Fruit fly (Drosophila melanogaster) whole organism, embryonic: ENCODE data around the gene CG6470.
A peak's percentile ranks its signal among the peaks of the same experiment; 100 is the strongest.

Experiments used
- Antp ChIP-seq: fragments of 200-800 bp; sonication (Bioruptor generic); optimal IDR thresholded peaks from 3 replicates; lab custom pipeline; 2016; ENCODE audit warnings: missing biosample characterization, missing genetic modification characterization
- BEAF-32 ChIP-seq: fragments of 200-800 bp; sonication (Bioruptor generic); optimal IDR thresholded peaks from 3 replicates; lab custom pipeline; 2017; ENCODE audit warnings: missing biosample characterization, missing genetic modification characterization, mild to moderate bottlenecking, moderate library complexity, missing genetic modification reagents
- CG10959 ChIP-seq: fragments of 200-800 bp; sonication (Bioruptor generic); IDR thresholded peaks from 2 replicates; pipeline ENCODE4 v1.3.6; 2022; ENCODE audit warnings: missing biosample characterization, missing genetic modification characterization
- CG11695 ChIP-seq: fragments of 200-800 bp; sonication (Bioruptor generic); IDR thresholded peaks from 3 replicates; pipeline ENCODE4 v1.3.6; 2022; ENCODE audit warnings: missing biosample characterization, missing genetic modification characterization
- CG13123 ChIP-seq: fragments of 200-800 bp; sonication (Bioruptor generic); optimal IDR thresholded peaks from 2 replicates; lab custom pipeline; 2016; ENCODE audit warnings: missing biosample characterization, missing genetic modification characterization
- CG13424 ChIP-seq: fragments of 200-800 bp; sonication (Bioruptor generic); optimal IDR thresholded peaks from 2 replicates; lab custom pipeline; 2019; ENCODE audit warnings: missing biosample characterization, mild to moderate bottlenecking, missing genetic modification characterization, moderate library complexity
- CG15696 ChIP-seq: fragments of 200-800 bp; sonication (Bioruptor generic); optimal IDR thresholded peaks from 2 replicates; lab custom pipeline; 2019; ENCODE audit warnings: missing biosample characterization, mild to moderate bottlenecking, missing genetic modification characterization, moderate library complexity
- CG1602 ChIP-seq: fragments of 200-800 bp; sonication (Bioruptor generic); optimal IDR thresholded peaks from 3 replicates; lab custom pipeline; 2016; ENCODE audit warnings: missing biosample characterization, missing genetic modification characterization
- CG16815 ChIP-seq: fragments of 200-800 bp; sonication (Bioruptor generic); optimal IDR thresholded peaks from 3 replicates; lab custom pipeline; 2017; ENCODE audit warnings: missing biosample characterization, mild to moderate bottlenecking, missing genetic modification characterization
- CG17385 ChIP-seq: fragments of 200-800 bp; sonication (Bioruptor generic); optimal IDR thresholded peaks from 3 replicates; lab custom pipeline; 2018; ENCODE audit warnings: missing biosample characterization, mild to moderate bottlenecking, missing genetic modification characterization
- CG17912 ChIP-seq: fragments of 200-800 bp; sonication (Bioruptor generic); optimal IDR thresholded peaks from 2 replicates; lab custom pipeline; 2018; ENCODE audit warnings: missing biosample characterization, mild to moderate bottlenecking, missing genetic modification characterization
- CG18476 ChIP-seq: fragments of 200-800 bp; sonication (Bioruptor generic); optimal IDR thresholded peaks from 2 replicates; lab custom pipeline; 2016; ENCODE audit warnings: missing biosample characterization, mild to moderate bottlenecking, missing genetic modification characterization
- CG2875 ChIP-seq: fragments of 200-800 bp; sonication (Bioruptor generic); optimal IDR thresholded peaks from 2 replicates; lab custom pipeline; 2017; ENCODE audit warnings: missing biosample characterization, mild to moderate bottlenecking, missing genetic modification characterization, missing genetic modification reagents
- CG3065 ChIP-seq: fragments of 200-800 bp; sonication (Bioruptor generic); optimal IDR thresholded peaks from 2 replicates; lab custom pipeline; 2016; ENCODE audit warnings: missing biosample characterization, missing genetic modification characterization
- CG31388 ChIP-seq: fragments of 200-800 bp; sonication (Bioruptor generic); optimal IDR thresholded peaks from 2 replicates; lab custom pipeline; 2016; ENCODE audit warnings: missing biosample characterization, missing genetic modification characterization
- CG4404 ChIP-seq: fragments of 200-800 bp; sonication (Bioruptor generic); IDR thresholded peaks from 2 replicates; pipeline ENCODE4 v1.3.6; 2022; ENCODE audit warnings: missing biosample characterization, missing genetic modification characterization
- CG7271 ChIP-seq: fragments of 200-800 bp; sonication (Bioruptor generic); optimal IDR thresholded peaks from 2 replicates; lab custom pipeline; 2018; ENCODE audit warnings: missing biosample characterization, mild to moderate bottlenecking, missing genetic modification characterization, moderate library complexity
- CG7745 ChIP-seq: fragments of 200-800 bp; sonication (Bioruptor generic); optimal IDR thresholded peaks from 2 replicates; lab custom pipeline; 2018; ENCODE audit warnings: missing biosample characterization, mild to moderate bottlenecking, missing genetic modification characterization, moderate library complexity
- CG7928 ChIP-seq: fragments of 200-800 bp; sonication (Bioruptor generic); optimal IDR thresholded peaks from 2 replicates; lab custom pipeline; 2017; ENCODE audit warnings: missing biosample characterization, mild to moderate bottlenecking, missing genetic modification characterization
- CG8388 ChIP-seq: fragments of 200-800 bp; sonication (Bioruptor generic); optimal IDR thresholded peaks from 2 replicates; lab custom pipeline; 2019; ENCODE audit warnings: missing biosample characterization, mild to moderate bottlenecking, missing genetic modification characterization, moderate library complexity
- CG9215 ChIP-seq: fragments of 200-800 bp; sonication (Bioruptor generic); IDR thresholded peaks from 2 replicates; pipeline ENCODE4 v1.3.6; 2022; ENCODE audit warnings: missing biosample characterization, missing genetic modification characterization
- Dek ChIP-seq: fragments of 200-800 bp; sonication (Bioruptor generic); optimal IDR thresholded peaks from 3 replicates; lab custom pipeline; 2019; ENCODE audit warnings: missing biosample characterization, mild to moderate bottlenecking, missing genetic modification characterization, moderate library complexity
- Eip74EF ChIP-seq, 2 experiments: fragments of 200-800 bp in 1 of 2; fragments of >200 bp in 1 of 2; sonication (Bioruptor generic) in 1 of 2; optimal IDR thresholded peaks; 2 replicates each; lab custom pipeline; 2017 to 2019; ENCODE audit warnings: missing biosample characterization in 2 of 2, missing genetic modification characterization in 2 of 2, mild to moderate bottlenecking in 1 of 2, moderate library complexity in 1 of 2
- HLH54F ChIP-seq: fragments of 200-800 bp; sonication (Bioruptor generic); optimal IDR thresholded peaks from 3 replicates; lab custom pipeline; 2016; ENCODE audit warnings: missing biosample characterization, missing genetic modification characterization
- Lhr ChIP-seq: fragments of 200-800 bp; sonication (Bioruptor generic); optimal IDR thresholded peaks from 3 replicates; lab custom pipeline; 2017; ENCODE audit warnings: mild to moderate bottlenecking, missing biosample characterization, missing genetic modification reagents, missing genetic modification characterization
- Mes4 ChIP-seq: fragments of 200-800 bp; sonication (Bioruptor generic); optimal IDR thresholded peaks from 2 replicates; lab custom pipeline; 2016; ENCODE audit warnings: missing biosample characterization, missing genetic modification characterization
- NFAT ChIP-seq: fragments of 200-800 bp; sonication (Bioruptor generic); IDR thresholded peaks from 2 replicates; pipeline ENCODE4 v1.3.6; 2022; ENCODE audit warnings: missing biosample characterization, missing genetic modification characterization
- Neu2 ChIP-seq: fragments of 200-800 bp; sonication (Bioruptor generic); optimal IDR thresholded peaks from 3 replicates; lab custom pipeline; 2016; ENCODE audit warnings: missing biosample characterization, missing genetic modification characterization, borderline replicate concordance
- Nf-YA ChIP-seq: fragments of 200-800 bp; sonication (Bioruptor generic); IDR thresholded peaks from 2 replicates; pipeline ENCODE4 v1.3.6; 2022; ENCODE audit warnings: missing biosample characterization, missing genetic modification characterization
- Poxn ChIP-seq: fragments of 200-800 bp; sonication (Bioruptor generic); IDR thresholded peaks from 2 replicates; pipeline ENCODE4 v1.3.6; 2022; ENCODE audit warnings: missing biosample characterization, missing genetic modification characterization
- br ChIP-seq: fragments of >200 bp; optimal IDR thresholded peaks from 2 replicates; lab custom pipeline; 2017
- cad ChIP-seq: fragments of >200 bp; optimal IDR thresholded peaks from 2 replicates; lab custom pipeline; 2017; ENCODE audit warnings: missing biosample characterization, missing genetic modification characterization
- cg ChIP-seq: fragments of 200-800 bp; sonication (Bioruptor generic); optimal IDR thresholded peaks from 3 replicates; lab custom pipeline; 2019; ENCODE audit warnings: missing biosample characterization, mild to moderate bottlenecking, missing genetic modification characterization, moderate library complexity
- croc ChIP-seq: fragments of 200-800 bp; sonication (Bioruptor generic); conservative IDR thresholded peaks from 3 replicates; pipeline ENCODE4 v1.3.6; 2022; ENCODE audit warnings: missing biosample characterization, missing genetic modification characterization
- danr ChIP-seq: fragments of 200-800 bp; sonication (Bioruptor generic); IDR thresholded peaks from 2 replicates; pipeline ENCODE4 v1.3.6; 2022; ENCODE audit warnings: missing biosample characterization, missing genetic modification characterization
- dm ChIP-seq: fragments of 200-800 bp; sonication (Bioruptor generic); optimal IDR thresholded peaks from 3 replicates; lab custom pipeline; 2016; ENCODE audit warnings: missing biosample characterization, missing genetic modification characterization
- ems ChIP-seq: fragments of 200-800 bp; sonication (Bioruptor generic); optimal IDR thresholded peaks from 3 replicates; lab custom pipeline; 2016; ENCODE audit warnings: missing biosample characterization, missing genetic modification characterization
- eyg ChIP-seq: fragments of 200-800 bp; sonication (Bioruptor generic); optimal IDR thresholded peaks from 3 replicates; lab custom pipeline; 2016; ENCODE audit warnings: missing biosample characterization, missing genetic modification characterization
- gsb ChIP-seq: fragments of 200-800 bp; sonication (Bioruptor generic); IDR thresholded peaks from 2 replicates; pipeline ENCODE4 v1.3.6; 2022; ENCODE audit warnings: missing biosample characterization, missing genetic modification characterization
- gt ChIP-seq: fragments of 200-800 bp; sonication (Bioruptor generic); IDR thresholded peaks from 2 replicates; pipeline ENCODE4 v1.3.6; 2022; ENCODE audit warnings: missing biosample characterization, missing genetic modification characterization
- hth ChIP-seq: fragments of >200 bp; optimal IDR thresholded peaks from 2 replicates; lab custom pipeline; 2017; ENCODE audit warnings: inconsistent platforms
- insv ChIP-seq, 2 experiments: fragments of 200-800 bp; sonication (Bioruptor generic); optimal IDR thresholded peaks; 3 replicates each; lab custom pipeline; 2016 to 2018; ENCODE audit warnings: missing biosample characterization in 2 of 2, missing genetic modification characterization in 2 of 2
- kah ChIP-seq: fragments of 200-800 bp; sonication (Bioruptor generic); optimal IDR thresholded peaks from 2 replicates; lab custom pipeline; 2018; ENCODE audit warnings: missing biosample characterization, mild to moderate bottlenecking, missing genetic modification characterization
- kni ChIP-seq: fragments of 200-800 bp; sonication (Bioruptor generic); optimal IDR thresholded peaks from 3 replicates; lab custom pipeline; 2017; ENCODE audit warnings: mild to moderate bottlenecking, missing biosample characterization, missing genetic modification reagents, missing genetic modification characterization
- pho ChIP-seq: fragments of 200-800 bp; sonication (Bioruptor generic); optimal IDR thresholded peaks from 2 replicates; lab custom pipeline; 2016; ENCODE audit warnings: missing biosample characterization, missing genetic modification characterization
- pros ChIP-seq: fragments of 200-800 bp; sonication (Bioruptor generic); optimal IDR thresholded peaks from 3 replicates; lab custom pipeline; 2019; ENCODE audit warnings: missing biosample characterization, mild to moderate bottlenecking, missing genetic modification characterization, moderate library complexity
- salm ChIP-seq: fragments of 200-800 bp; sonication (Bioruptor generic); optimal IDR thresholded peaks from 2 replicates; lab custom pipeline; 2018; ENCODE audit warnings: missing biosample characterization, mild to moderate bottlenecking, missing genetic modification characterization
- so ChIP-seq: fragments of 200-800 bp; sonication (Bioruptor generic); IDR thresholded peaks from 3 replicates; pipeline ENCODE4 v1.3.6; 2022; ENCODE audit warnings: missing biosample characterization, missing genetic modification characterization
- stwl ChIP-seq: fragments of 200-800 bp; sonication (Bioruptor generic); optimal IDR thresholded peaks from 3 replicates; lab custom pipeline; 2018; ENCODE audit warnings: missing biosample characterization, mild to moderate bottlenecking, missing genetic modification characterization, moderate library complexity
- tin ChIP-seq: fragments of 200-800 bp; sonication (Bioruptor generic); optimal IDR thresholded peaks from 3 replicates; lab custom pipeline; 2016; ENCODE audit warnings: missing biosample characterization, missing genetic modification characterization
- ttk ChIP-seq: fragments of 200-800 bp; sonication (Bioruptor generic); IDR thresholded peaks from 2 replicates; pipeline ENCODE4 v2.1.2; 2022; ENCODE audit warnings: missing biosample characterization, missing genetic modification characterization
- twi ChIP-seq: fragments of 200-800 bp; optimal IDR thresholded peaks from 2 replicates; lab custom pipeline; 2019; ENCODE audit warnings: missing biosample characterization, mild to moderate bottlenecking, missing genetic modification characterization, moderate library complexity

CG6470 gene

DNA sequence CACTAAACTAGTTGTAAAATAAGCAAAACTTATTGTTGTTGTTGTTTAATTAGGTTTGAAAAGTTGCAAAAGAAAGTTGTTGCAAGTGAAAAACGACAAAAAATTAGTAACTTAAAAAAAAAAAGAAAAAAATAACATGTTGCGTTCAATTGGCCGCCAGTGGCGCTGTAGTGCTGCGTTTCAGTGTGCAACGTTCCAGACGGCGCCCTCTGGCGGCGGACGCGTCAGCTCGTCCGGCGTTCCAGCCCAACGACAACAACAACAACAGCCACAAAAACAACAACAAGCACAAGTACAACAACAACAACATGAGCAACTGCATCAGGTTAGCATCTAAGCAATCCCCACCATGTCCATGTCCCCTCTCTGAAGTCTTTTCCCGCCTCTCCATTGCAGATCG is 2.7 kb upstream of the CG6470 start (continued):
- TF ChIP-seq tin (GFP tag; lab: Kevin White, UChicago): peak; percentile 29
- TF ChIP-seq CG3065 (GFP tag; lab: Kevin White, UChicago): no peak
- TF ChIP-seq croc: 0 out of 3 replicates have a peak, but pooled peaks have one; percentile 16
- TF ChIP-seq CG31388 (GFP tag; lab: Kevin White, UChicago): no peak
- TF ChIP-seq Eip74EF (GFP tag; optimal IDR thresholded peaks at IDR 0.05; lab: Kevin White, UChicago): no peak
- TF ChIP-seq dm (GFP tag; lab: Kevin White, UChicago): peak; percentile 19
- 0 out of 2 replicates have a peak, but pooled peaks have one; percentile 5 for TF ChIP-seq CG10959 (GFP tag; lab: Robert Waterston, UW)
- TF ChIP-seq br: no peak
- no peak for TF ChIP-seq CG13424 (tag; lab: Kevin White, UChicago)
- TF ChIP-seq CG16815 (GFP tag; lab: Kevin White, UChicago): no peak
- TF ChIP-seq pho: no peak
- peak; percentile 38; the same call in 1 of the 2 replicates for TF ChIP-seq Nf-YA
- TF ChIP-seq kni (GFP tag; lab: Kevin White, UChicago): no peak
- no peak for TF ChIP-seq CG13123 (GFP tag; lab: Kevin White, UChicago)
- TF ChIP-seq CG7928 (GFP tag; lab: Kevin White, UChicago): no peak
- peak; percentile 27 for TF ChIP-seq stwl (tag; lab: Kevin White, UChicago)
- peak in 1 of 2 experiments; percentile 56 for TF ChIP-seq insv (GFP tag; optimal IDR thresholded peaks at IDR 0.05; lab: Kevin White, UChicago)
- peak; percentile 40 for TF ChIP-seq CG2875 (GFP tag; lab: Kevin White, UChicago)
- TF ChIP-seq Neu2 (GFP tag; lab: Kevin White, UChicago): no peak
- no peak for TF ChIP-seq CG4404 (GFP tag; lab: Robert Waterston, UW)
- no peak for TF ChIP-seq danr
- no peak for TF ChIP-seq eyg
- no peak for TF ChIP-seq so (GFP tag; lab: Robert Waterston, UW)
- no peak for TF ChIP-seq BEAF-32 (GFP tag; lab: Kevin White, UChicago)
- TF ChIP-seq Antp (GFP tag; lab: Kevin White, UChicago): peak; percentile 5
- TF ChIP-seq ems (GFP tag; lab: Kevin White, UChicago): no peak
- TF ChIP-seq CG7271: no peak
- TF ChIP-seq kah (GFP tag; lab: Kevin White, UChicago): no peak
- no peak for TF ChIP-seq salm
- no peak for TF ChIP-seq gsb
- TF ChIP-seq CG17385 (GFP tag; lab: Kevin White, UChicago): peak; percentile 29
- TF ChIP-seq CG17912 (GFP tag; lab: Kevin White, UChicago): no peak
- TF ChIP-seq Lhr (GFP tag; lab: Kevin White, UChicago): peak; percentile 43
- no peak for TF ChIP-seq CG15696 (tag; lab: Kevin White, UChicago)
- peak; percentile 21 for TF ChIP-seq CG1602 (GFP tag; lab: Kevin White, UChicago)
- TF ChIP-seq hth: no peak
- TF ChIP-seq pros: no peak
- TF ChIP-seq CG18476: no peak
- no peak for TF ChIP-seq twi (tag; lab: Kevin White, UChicago)
- peak; percentile 10 for TF ChIP-seq Mes4 (GFP tag; lab: Kevin White, UChicago)
- peak; percentile 6 for TF ChIP-seq CG8388 (GFP tag; lab: Kevin White, UChicago)
- TF ChIP-seq CG7745: no peak
- no peak for TF ChIP-seq CG9215 (GFP tag; lab: Robert Waterston, UW)
- no peak for TF ChIP-seq Poxn (GFP tag; lab: Robert Waterston, UW)
- 0 out of 2 replicates have a peak, but pooled peaks have one; percentile 11 for TF ChIP-seq NFAT
- no peak for TF ChIP-seq Dek (tag; lab: Kevin White, UChicago)
- no peak for TF ChIP-seq cg (GFP tag; lab: Kevin White, UChicago)
- peak; percentile 15; the same call in 1 of the 2 replicates for TF ChIP-seq ttk (GFP tag; lab: Robert Waterston, UW)
- TF ChIP-seq HLH54F (GFP tag; lab: Kevin White, UChicago): no peak
- 0 out of 3 replicates have a peak, but pooled peaks have one; percentile 11 for TF ChIP-seq CG11695 (GFP tag; lab: Robert Waterston, UW)
- TF ChIP-seq cad (GFP tag; lab: Kevin White, UChicago): no peak
- TF ChIP-seq gt: no peak
